Comparison of ENCODE assay signal across 2 worm cellular contexts in the genomic region with DNA sequence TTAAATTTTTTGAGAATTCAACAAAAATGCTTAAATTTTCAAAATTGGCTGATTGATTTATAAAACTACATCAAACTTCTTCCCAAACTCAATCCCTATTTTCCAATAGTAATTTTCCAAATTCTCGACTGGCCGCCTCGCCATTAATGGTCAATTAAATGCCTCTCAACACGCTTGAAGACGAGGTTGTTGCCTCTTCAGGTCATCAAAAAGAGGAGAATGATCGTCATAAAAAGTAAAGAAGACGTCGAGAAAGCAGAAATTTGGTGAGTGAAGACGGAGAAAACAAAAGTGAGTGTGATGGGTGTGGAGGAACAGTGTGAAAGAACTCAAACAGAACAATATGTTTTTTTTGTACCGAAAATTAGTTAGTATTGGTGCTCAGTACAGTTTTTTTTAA.
A peak's percentile ranks its signal among the peaks of the same experiment; 100 is the strongest.
TF ChIP-seq lines count a peak whose summit lies in the region.

No protein-coding gene starts in this region.

TF ChIP-seq in whole organism, L1 larva, 84 proteins besides CTCF, POLR2A, EP300 and RAD21:
- peak; percentile 55 for TF ChIP-seq lin-14 (GFP tag; optimal IDR thresholded peaks at IDR 0.05; lab: Kevin White, UChicago)
- no peak for TF ChIP-seq zip-4 (GFP tag; optimal IDR thresholded peaks at IDR 0.05; lab: Kevin White, UChicago)
- TF ChIP-seq blmp-1 (tag; optimal IDR thresholded peaks at IDR 0.05; lab: Kevin White, UChicago), result peak; percentile 90
- no peak for TF ChIP-seq ceh-88 (GFP tag; IDR thresholded peaks at IDR 0.05; lab: Robert Waterston, UW)
- TF ChIP-seq nhr-85 (tag; lab: Kevin White, UChicago), result peak; percentile 76

TF ChIP-seq in whole organism, L3 larva, 47 proteins besides CTCF, POLR2A, EP300 and RAD21:
- TF ChIP-seq egl-5 (tag; optimal IDR thresholded peaks at IDR 0.05; lab: Kevin White, UChicago) (peak; percentile 89), egl-27 (tag; optimal IDR thresholded peaks at IDR 0.05; lab: Kevin White, UChicago) (no peak)
